Worm (Caenorhabditis elegans) whole organism, late embryonic: ENCODE measurements around the gene daf-9.

Experiments used
- Y22D7AL.16 ChIP-seq: sonication (generic microtip); optimal IDR thresholded peaks from 2 replicates; lab custom pipeline; 2016; ENCODE audit warnings: missing genetic modification characterization, missing compliant biosample characterization
- nhr-11 ChIP-seq: fragments of 150-350 bp; optimal IDR thresholded peaks from 2 replicates; lab custom pipeline; 2014; ENCODE audit warnings: missing biosample characterization, missing genetic modification characterization
- tbx-2 ChIP-seq: sonication (generic microtip); optimal IDR thresholded peaks from 2 replicates; lab custom pipeline; 2016; ENCODE audit warnings: missing genetic modification characterization, missing compliant biosample characterization

DNA sequence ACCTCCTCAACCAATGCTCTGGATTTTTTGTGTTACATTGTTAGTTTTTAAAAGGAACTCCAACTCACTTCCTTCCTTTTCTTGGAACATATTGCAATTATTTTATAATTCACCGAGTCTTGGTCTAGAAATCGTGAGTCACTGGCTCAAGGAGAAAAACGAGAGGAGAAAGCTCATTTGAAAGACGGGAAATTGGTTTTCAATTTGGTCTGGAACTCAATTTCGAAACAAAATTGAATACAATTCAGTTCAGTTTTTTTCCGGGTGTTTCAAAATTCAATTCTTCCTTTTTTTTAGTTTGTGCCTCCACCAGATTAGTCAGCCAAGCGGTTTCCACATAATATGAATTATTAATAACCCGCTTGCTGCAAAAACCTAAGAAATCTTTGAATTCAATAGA, 51.1 kb downstream of the daf-9 start:
- TF ChIP-seq Y22D7AL.16 (tag; lab: Kevin White, UChicago) (no peak), nhr-11 (tag; lab: Kevin White, UChicago) (no peak), tbx-2 (tag; lab: Kevin White, UChicago) (no peak)
